Worm (Caenorhabditis elegans): ENCODE measurements around the gene T06C12.12.
A peak's percentile ranks its signal among the peaks of the same experiment; 100 is the strongest.

T06C12.12 gene

ce11 chrV:15880705-15881104 is 11.2 kb upstream of the T06C12.12 start (continued):
- TF ChIP-seq lir-3 (tag; optimal IDR thresholded peaks at IDR 0.05; ENCODE audit: poor library complexity) (peak; percentile 48), mab-9 (GFP tag; IDR thresholded peaks at IDR 0.05) (no peak), dpl-1 (GFP tag; optimal IDR thresholded peaks at IDR 0.05) (peak; percentile 3 to 20 (median 9)), nhr-28 (tag; optimal IDR thresholded peaks at IDR 0.05) (peak; percentile 66), nhr-84 (tag; optimal IDR thresholded peaks at IDR 0.05) (no peak), nhr-85 (tag) (peak; percentile 87), egl-27 (tag; optimal IDR thresholded peaks at IDR 0.05) (peak in 1 of 2 experiments; percentile 20), efl-1 (optimal IDR thresholded peaks at IDR 0.05) (peak; percentile 10 to 40), efl-1 (GFP tag; optimal IDR thresholded peaks at IDR 0.05 in 1 of 2) (no peak), irx-1 (tag; optimal IDR thresholded peaks at IDR 0.05) (peak; percentile 34), fkh-4 (tag; optimal IDR thresholded peaks at IDR 0.05; ENCODE audit: borderline replicate concordance) (no peak), unc-130 (tag; optimal IDR thresholded peaks at IDR 0.05) (no peak), pqm-1 (tag; optimal IDR thresholded peaks at IDR 0.05) (no peak), nhr-19 (GFP tag; conservative IDR thresholded peaks at IDR 0.05) (peak; percentile 43), blmp-1 (tag; optimal IDR thresholded peaks at IDR 0.05) (peak; percentile 31), swsn-7 (tag; optimal IDR thresholded peaks at IDR 0.05) (peak; percentile 17), nhr-237 (tag; optimal IDR thresholded peaks at IDR 0.05) (peak; percentile 71), zip-4 (GFP tag; optimal IDR thresholded peaks at IDR 0.05) (peak; percentile 76), mep-1 (tag; optimal IDR thresholded peaks at IDR 0.05) (peak; percentile 46), lsy-2 (tag; optimal IDR thresholded peaks at IDR 0.05) (peak; percentile 15 to 81)

ce11 chrV:15884698-15885097 is 7.2 kb upstream of the T06C12.12 start, which contains the start of gene oac-42:
Gene oac-42 (minus strand): TSS chrV:15884798.
- TF ChIP-seq unc-30 (tag; optimal IDR thresholded peaks at IDR 0.05), result no peak
- TF ChIP-seq ceh-88 (GFP tag; IDR thresholded peaks at IDR 0.05), result no peak
- no peak for TF ChIP-seq tbx-2 (tag; optimal IDR thresholded peaks at IDR 0.05)
- no peak for TF ChIP-seq sox-4 (tag; optimal IDR thresholded peaks at IDR 0.05)
- no peak for TF ChIP-seq nhr-28 (tag; optimal IDR thresholded peaks at IDR 0.05)
- TF ChIP-seq F16B12.6 (tag; optimal IDR thresholded peaks at IDR 0.05), result no peak
- TF ChIP-seq jun-1 (tag; optimal IDR thresholded peaks at IDR 0.05), result no peak
- TF ChIP-seq zip-4 (GFP tag; optimal IDR thresholded peaks at IDR 0.05), result no peak
- TF ChIP-seq elt-3 (tag; optimal IDR thresholded peaks at IDR 0.05), result no peak
- TF ChIP-seq C16A3.4 (tag; optimal IDR thresholded peaks at IDR 0.05), result no peak
- no peak for TF ChIP-seq ceh-90 (tag; optimal IDR thresholded peaks at IDR 0.05)
- no peak for TF ChIP-seq nhr-71 (tag; optimal IDR thresholded peaks at IDR 0.05)
- no peak for TF ChIP-seq Y116A8C.19 (tag; optimal IDR thresholded peaks at IDR 0.05; ENCODE audit: borderline replicate concordance)
- TF ChIP-seq mep-1 (tag; optimal IDR thresholded peaks at IDR 0.05), result no peak
- no peak for TF ChIP-seq ceh-63 (GFP tag; optimal IDR thresholded peaks at IDR 0.05)
- no peak for TF ChIP-seq nhr-77 (tag; optimal IDR thresholded peaks at IDR 0.05)
- TF ChIP-seq elt-2 (tag; optimal IDR thresholded peaks at IDR 0.05), result no peak
- TF ChIP-seq unc-130 (tag; optimal IDR thresholded peaks at IDR 0.05), result no peak
- TF ChIP-seq dpl-1 (GFP tag; optimal IDR thresholded peaks at IDR 0.05), result no peak
- no peak for TF ChIP-seq unc-86 (tag; optimal IDR thresholded peaks at IDR 0.05)

- TF ChIP-seq nhr-85 (tag) (peak; percentile 20), unc-130 (tag; optimal IDR thresholded peaks at IDR 0.05) (no peak)
Measured at ce11 chrV:15885967-15886366, 5.9 kb upstream of the T06C12.12 start, which contains the start of gene T06C12.9. Gene T06C12.9 (minus strand): TSS chrV:15886067.

DNA sequence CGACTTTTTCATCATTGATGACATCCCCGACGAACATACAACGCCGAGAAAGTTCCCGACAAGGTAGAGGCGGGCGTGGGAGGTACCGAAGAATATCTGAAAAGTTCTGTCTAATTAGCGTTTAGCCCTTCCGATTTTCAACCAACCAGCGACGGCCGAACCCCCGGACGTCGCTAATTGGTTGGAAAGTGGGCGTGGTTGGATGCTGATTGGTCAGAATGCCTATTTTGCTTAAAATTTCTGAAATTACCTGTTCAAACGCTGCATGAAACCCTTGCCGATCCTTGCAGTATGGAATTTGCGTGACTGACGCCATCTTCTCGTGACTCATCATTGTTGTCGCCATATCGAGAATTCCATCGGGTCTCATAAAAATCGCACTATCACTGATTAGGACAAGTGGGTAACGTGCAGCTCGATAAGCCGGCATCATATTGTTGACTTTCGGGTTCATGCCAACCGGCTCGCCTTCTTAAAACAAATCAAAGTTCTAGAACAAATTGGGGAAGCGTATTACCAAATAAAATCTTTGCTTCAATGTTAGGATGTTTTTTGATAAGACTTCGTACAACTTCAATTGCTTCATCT is 4.1 kb upstream of the T06C12.12 start:
- no peak for TF ChIP-seq mep-1 (tag; optimal IDR thresholded peaks at IDR 0.05)
- TF ChIP-seq pax-3 (tag; optimal IDR thresholded peaks at IDR 0.05), result no peak
- TF ChIP-seq elt-2 (tag; optimal IDR thresholded peaks at IDR 0.05), result peak; percentile 87
- TF ChIP-seq nhr-20 (tag; optimal IDR thresholded peaks at IDR 0.05), result peak; percentile 24
- TF ChIP-seq lin-35 (GFP tag; optimal IDR thresholded peaks at IDR 0.05), result peak in 1 of 2 experiments; percentile 25
- TF ChIP-seq nhr-90 (tag; optimal IDR thresholded peaks at IDR 0.05; ENCODE audit: poor library complexity), result peak; percentile 18
- TF ChIP-seq tlp-1 (tag; optimal IDR thresholded peaks at IDR 0.05), result peak; percentile 19
- no peak for TF ChIP-seq nhr-84 (tag; optimal IDR thresholded peaks at IDR 0.05)

All from whole organism, L1 larva.